Worm (Caenorhabditis elegans): ENCODE results near the gene M04D8.8.

ce11 chrIII:9993535-9993934 is 40.4 kb upstream of the M04D8.8 start, which contains the start of gene C05B5.4:
- no peak for TF ChIP-seq lin-13 (tag; optimal IDR thresholded peaks at IDR 0.05)
- TF ChIP-seq unc-39 (tag; optimal IDR thresholded peaks at IDR 0.05) = no peak
- no peak for TF ChIP-seq nhr-76 (tag; optimal IDR thresholded peaks at IDR 0.05)
- TF ChIP-seq ztf-11 (tag; optimal IDR thresholded peaks at IDR 0.05) = no peak
- no peak for TF ChIP-seq pha-4 (tag; optimal IDR thresholded peaks at IDR 0.05)
- no peak for TF ChIP-seq mab-5 (tag; optimal IDR thresholded peaks at IDR 0.05)
- no peak for TF ChIP-seq unc-62 (GFP tag; optimal IDR thresholded peaks at IDR 0.05)

Measured in whole organism, mixed stage, embryonic.